Worm (Caenorhabditis elegans) whole organism, L2 larva: ENCODE results near the gene gei-1.

Experiments
- blmp-1 ChIP-seq: sonication (generic microtip); optimal IDR thresholded peaks from 2 replicates; lab custom pipeline; 2017; ENCODE audit warnings: missing genetic modification characterization, mild to moderate bottlenecking, missing compliant biosample characterization, antibody characterized with exemption, moderate library complexity; ENCODE audit not compliant: insufficient read depth
- egl-27 ChIP-seq: sonication (generic microtip); optimal IDR thresholded peaks from 3 replicates; lab custom pipeline; 2017; ENCODE audit warnings: missing biosample characterization, missing genetic modification reagents, missing genetic modification characterization
- elt-3 ChIP-seq: sonication (generic microtip); optimal IDR thresholded peaks from 2 replicates; lab custom pipeline; 2017; ENCODE audit warnings: missing biosample characterization, missing genetic modification characterization
- nhr-129 ChIP-seq: fragments of 150-350 bp; optimal IDR thresholded peaks from 2 replicates; lab custom pipeline; 2014; ENCODE audit warnings: missing biosample characterization, missing genetic modification characterization

gei-1 gene

DNA sequence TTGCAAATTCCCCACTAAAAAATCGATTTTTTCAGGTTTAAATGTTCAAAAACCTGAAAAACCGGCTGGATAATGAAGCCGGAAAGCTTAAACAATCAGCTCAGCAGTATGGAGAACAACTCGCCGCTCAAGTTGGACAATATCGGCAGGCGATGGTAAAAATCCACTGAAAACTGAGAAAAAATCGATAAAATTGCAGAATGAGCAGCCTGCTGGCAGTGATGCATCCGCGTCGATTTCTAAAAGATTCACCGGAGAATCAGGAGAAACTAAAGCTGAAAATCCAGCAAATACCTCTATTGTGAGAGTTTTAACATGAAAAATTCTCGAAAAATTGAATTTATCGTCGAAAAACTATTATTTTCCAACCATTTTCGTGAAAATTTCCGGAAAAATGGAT, 60.9 kb downstream of the gei-1 start, which contains the start of gene golg-4:
Gene golg-4 (plus strand): TSS at position 34 of the 400 bp plus-strand sequence.
- no peak for TF ChIP-seq nhr-129 (tag; lab: Kevin White, UChicago)
- no peak for TF ChIP-seq blmp-1 (tag; lab: Kevin White, UChicago)
- TF ChIP-seq elt-3 (tag; lab: Kevin White, UChicago) = no peak
- TF ChIP-seq egl-27 (tag; lab: Kevin White, UChicago) = no peak
